Fruit fly (Drosophila melanogaster) whole organism, embryonic: ENCODE measurements around the gene CG5056.

Experiments
- CG10267 ChIP-seq: fragments of 200-800 bp; sonication (Bioruptor generic); optimal IDR thresholded peaks from 2 replicates; lab custom pipeline; 2018; ENCODE audit warnings: missing biosample characterization, mild to moderate bottlenecking, missing genetic modification characterization, moderate library complexity
- CG10431 ChIP-seq: fragments of 200-800 bp; sonication (Bioruptor generic); optimal IDR thresholded peaks from 3 replicates; lab custom pipeline; 2018; ENCODE audit warnings: missing biosample characterization, mild to moderate bottlenecking, missing genetic modification characterization
- CG11504 ChIP-seq: fragments of 200-800 bp; sonication (Bioruptor generic); optimal IDR thresholded peaks from 3 replicates; lab custom pipeline; 2019; ENCODE audit warnings: missing biosample characterization, mild to moderate bottlenecking, missing genetic modification characterization, moderate library complexity
- CG1233 ChIP-seq: fragments of 200-800 bp; sonication (Bioruptor generic); optimal IDR thresholded peaks from 4 replicates; lab custom pipeline; 2018; ENCODE audit warnings: missing biosample characterization, mild to moderate bottlenecking, missing genetic modification characterization
- CG12391 ChIP-seq: fragments of 200-800 bp; sonication (Bioruptor generic); optimal IDR thresholded peaks from 3 replicates; lab custom pipeline; 2018; ENCODE audit warnings: missing biosample characterization, mild to moderate bottlenecking, missing genetic modification characterization, moderate library complexity
- CG12744 ChIP-seq: fragments of 200-800 bp; sonication (Bioruptor generic); optimal IDR thresholded peaks from 2 replicates; lab custom pipeline; 2016; ENCODE audit warnings: missing biosample characterization, missing genetic modification characterization
- CG13424 ChIP-seq: fragments of 200-800 bp; sonication (Bioruptor generic); optimal IDR thresholded peaks from 2 replicates; lab custom pipeline; 2019; ENCODE audit warnings: missing biosample characterization, mild to moderate bottlenecking, missing genetic modification characterization, moderate library complexity
- CG14860 ChIP-seq: fragments of 200-800 bp; sonication (Bioruptor generic); IDR thresholded peaks from 3 replicates; pipeline ENCODE4 v1.3.6; 2022; ENCODE audit warnings: missing biosample characterization, missing genetic modification characterization; ENCODE audit not compliant: partially characterized antibody
- CG15514 ChIP-seq: fragments of 200-800 bp; sonication (Bioruptor generic); optimal IDR thresholded peaks from 3 replicates; lab custom pipeline; 2017; ENCODE audit warnings: missing biosample characterization, missing genetic modification characterization, mild to moderate bottlenecking, moderate library complexity, missing genetic modification reagents
- CG16813 ChIP-seq: fragments of 200-800 bp; sonication (Bioruptor generic); IDR thresholded peaks from 3 replicates; pipeline ENCODE4 v1.3.6; 2022; ENCODE audit warnings: missing biosample characterization, missing genetic modification characterization; ENCODE audit not compliant: partially characterized antibody
- CG18599 ChIP-seq: fragments of 200-800 bp; sonication (Bioruptor generic); optimal IDR thresholded peaks from 3 replicates; lab custom pipeline; 2017; ENCODE audit warnings: missing biosample characterization, missing genetic modification characterization, mild to moderate bottlenecking, moderate library complexity, missing genetic modification reagents
- CG4328 ChIP-seq: fragments of 200-800 bp; sonication (Bioruptor generic); optimal IDR thresholded peaks from 3 replicates; lab custom pipeline; 2017; ENCODE audit warnings: missing biosample characterization, missing genetic modification reagents, missing genetic modification characterization
- CG8924 ChIP-seq: fragments of 200-800 bp; optimal IDR thresholded peaks from 3 replicates; lab custom pipeline; 2019; ENCODE audit warnings: missing biosample characterization, mild to moderate bottlenecking, missing genetic modification characterization, moderate library complexity
- Dip3 ChIP-seq: fragments of 200-800 bp; sonication (Bioruptor generic); optimal IDR thresholded peaks from 3 replicates; lab custom pipeline; 2016; ENCODE audit warnings: missing biosample characterization, missing genetic modification characterization
- Eip74EF ChIP-seq, 2 experiments: fragments of 200-800 bp in 1 of 2; fragments of >200 bp in 1 of 2; sonication (Bioruptor generic) in 1 of 2; optimal IDR thresholded peaks; 2 replicates each; lab custom pipeline; 2017 to 2019; ENCODE audit warnings: missing biosample characterization in 2 of 2, missing genetic modification characterization in 2 of 2, mild to moderate bottlenecking in 1 of 2, moderate library complexity in 1 of 2
- MESR4 ChIP-seq: fragments of 200-800 bp; sonication (Bioruptor generic); optimal IDR thresholded peaks from 2 replicates; lab custom pipeline; 2018; ENCODE audit warnings: missing biosample characterization, mild to moderate bottlenecking, missing genetic modification characterization, moderate library complexity
- NK7.1 ChIP-seq: fragments of 200-800 bp; sonication (Bioruptor generic); optimal IDR thresholded peaks from 3 replicates; lab custom pipeline; 2016; ENCODE audit warnings: missing biosample characterization, missing genetic modification characterization
- Nf-YB ChIP-seq: fragments of 200-800 bp; sonication (Bioruptor generic); optimal IDR thresholded peaks from 3 replicates; lab custom pipeline; 2019; ENCODE audit warnings: missing biosample characterization, mild to moderate bottlenecking, missing genetic modification characterization, moderate library complexity
- Nf-YC ChIP-seq: fragments of 200-800 bp; optimal IDR thresholded peaks from 3 replicates; lab custom pipeline; 2019; ENCODE audit warnings: missing biosample characterization, mild to moderate bottlenecking, missing genetic modification characterization, moderate library complexity
- Scr ChIP-seq: fragments of 200-800 bp; sonication (Bioruptor generic); IDR thresholded peaks from 2 replicates; pipeline ENCODE4 v1.3.6; 2022; ENCODE audit warnings: missing biosample characterization, missing genetic modification characterization; ENCODE audit not compliant: partially characterized antibody
- Sry-δ ChIP-seq: fragments of 200-800 bp; sonication (Bioruptor generic); optimal IDR thresholded peaks from 2 replicates; lab custom pipeline; 2016; ENCODE audit warnings: missing biosample characterization, missing genetic modification characterization
- Xrp1 ChIP-seq: fragments of 200-800 bp; sonication (Bioruptor generic); IDR thresholded peaks from 2 replicates; pipeline ENCODE4 v1.3.6; 2022; ENCODE audit warnings: missing biosample characterization, missing genetic modification characterization
- YL-1 ChIP-seq: fragments of 200-800 bp; sonication (Bioruptor generic); optimal IDR thresholded peaks from 3 replicates; lab custom pipeline; 2017; ENCODE audit warnings: missing biosample characterization, mild to moderate bottlenecking, missing genetic modification characterization
- amos ChIP-seq: fragments of 200-800 bp; sonication (Bioruptor generic); IDR thresholded peaks from 2 replicates; pipeline ENCODE4 v1.3.6; 2022; ENCODE audit warnings: missing biosample characterization, missing genetic modification characterization; ENCODE audit not compliant: partially characterized antibody
- ap ChIP-seq: fragments of 200-800 bp; sonication (Bioruptor generic); IDR thresholded peaks from 2 replicates; pipeline ENCODE4 v1.3.6; 2022; ENCODE audit warnings: missing biosample characterization, missing genetic modification characterization
- bowl ChIP-seq: fragments of 200-800 bp; sonication (Bioruptor generic); IDR thresholded peaks from 2 replicates; pipeline ENCODE4 v1.3.6; 2022; ENCODE audit warnings: missing biosample characterization, missing genetic modification characterization
- bsh ChIP-seq, 2 experiments: fragments of 200-800 bp; sonication (Bioruptor generic); optimal IDR thresholded peaks; 2 replicates each; lab custom pipeline; 2017 to 2018; ENCODE audit warnings: mild to moderate bottlenecking in 2 of 2, missing biosample characterization in 2 of 2, missing genetic modification characterization in 2 of 2, moderate library complexity in 1 of 2
- exex ChIP-seq: fragments of 200-800 bp; sonication (Bioruptor generic); optimal IDR thresholded peaks from 4 replicates; lab custom pipeline; 2018; ENCODE audit warnings: missing biosample characterization, mild to moderate bottlenecking, missing genetic modification characterization, moderate library complexity
- gfzf ChIP-seq: fragments of 200-800 bp; sonication (Bioruptor generic); optimal IDR thresholded peaks from 2 replicates; lab custom pipeline; 2016; ENCODE audit warnings: missing biosample characterization, mild to moderate bottlenecking, missing genetic modification characterization, moderate library complexity
- hb ChIP-seq: fragments of 200-800 bp; sonication (Bioruptor generic); IDR thresholded peaks from 3 replicates; pipeline ENCODE4 v1.3.6; 2022; ENCODE audit warnings: missing biosample characterization, missing genetic modification characterization; ENCODE audit not compliant: partially characterized antibody
- inv ChIP-seq: fragments of 200-800 bp; sonication (Bioruptor generic); IDR thresholded peaks from 2 replicates; pipeline ENCODE4 v1.3.6; 2022; ENCODE audit warnings: missing biosample characterization, missing genetic modification characterization; ENCODE audit not compliant: partially characterized antibody
- jing ChIP-seq: fragments of 200-800 bp; sonication (Bioruptor generic); optimal IDR thresholded peaks from 2 replicates; lab custom pipeline; 2018; ENCODE audit warnings: missing biosample characterization, mild to moderate bottlenecking, missing genetic modification characterization
- klu ChIP-seq: fragments of 200-800 bp; sonication (Bioruptor generic); IDR thresholded peaks from 2 replicates; pipeline ENCODE4 v1.3.6; 2022; ENCODE audit warnings: missing biosample characterization, missing genetic modification characterization
- lola ChIP-seq, 3 experiments: fragments of >200 bp in 2 of 3; fragments of 200-800 bp in 1 of 3; sonication (Bioruptor generic) in 1 of 3; optimal IDR thresholded peaks; 2 replicates each; lab custom pipeline; 2017 to 2019; ENCODE audit warnings: missing biosample characterization in 3 of 3, missing genetic modification characterization in 3 of 3, mild to moderate bottlenecking in 1 of 3, moderate library complexity in 1 of 3
- lov ChIP-seq, 2 experiments: fragments of 200-800 bp in 1 of 2; fragments of >200 bp in 1 of 2; sonication (Bioruptor generic) in 1 of 2; IDR thresholded peaks in 1 of 2; optimal IDR thresholded peaks in 1 of 2; 2 replicates in 1 of 2; 3 replicates in 1 of 2; pipeline versions ENCODE4 v1.3.6 to Lab custom; 2017 to 2022; ENCODE audit warnings: missing biosample characterization in 1 of 2, missing genetic modification characterization in 1 of 2
- nerfin-1 ChIP-seq: fragments of 200-800 bp; sonication (Bioruptor generic); optimal IDR thresholded peaks from 3 replicates; lab custom pipeline; 2019; ENCODE audit warnings: missing biosample characterization, mild to moderate bottlenecking, missing genetic modification characterization, moderate library complexity
- nmo ChIP-seq: fragments of 200-800 bp; sonication (Bioruptor generic); optimal IDR thresholded peaks from 2 replicates; lab custom pipeline; 2018; ENCODE audit warnings: missing biosample characterization, mild to moderate bottlenecking, missing genetic modification characterization, moderate library complexity
- p53 ChIP-seq: fragments of 200-800 bp; sonication (Bioruptor generic); optimal IDR thresholded peaks from 2 replicates; lab custom pipeline; 2016; ENCODE audit warnings: missing biosample characterization, missing genetic modification characterization
- pho ChIP-seq: fragments of 200-800 bp; sonication (Bioruptor generic); optimal IDR thresholded peaks from 2 replicates; lab custom pipeline; 2016; ENCODE audit warnings: missing biosample characterization, missing genetic modification characterization
- pros ChIP-seq: fragments of 200-800 bp; sonication (Bioruptor generic); optimal IDR thresholded peaks from 3 replicates; lab custom pipeline; 2019; ENCODE audit warnings: missing biosample characterization, mild to moderate bottlenecking, missing genetic modification characterization, moderate library complexity
- rib ChIP-seq: fragments of 200-800 bp; sonication (Bioruptor generic); IDR thresholded peaks from 2 replicates; pipeline ENCODE4 v1.3.6; 2022; ENCODE audit warnings: missing biosample characterization, missing genetic modification characterization
- sd ChIP-seq: fragments of 200-800 bp; sonication (Bioruptor generic); optimal IDR thresholded peaks from 3 replicates; lab custom pipeline; 2018; ENCODE audit warnings: missing biosample characterization, mild to moderate bottlenecking, missing genetic modification characterization, moderate library complexity
- sisA ChIP-seq: fragments of 200-800 bp; sonication (Bioruptor generic); IDR thresholded peaks from 2 replicates; pipeline ENCODE4 v1.3.6; 2022; ENCODE audit warnings: missing biosample characterization, missing genetic modification characterization
- slou ChIP-seq: fragments of 200-800 bp; sonication (Bioruptor generic); optimal IDR thresholded peaks from 3 replicates; lab custom pipeline; 2016; ENCODE audit warnings: missing biosample characterization, missing genetic modification characterization
- sna ChIP-seq: fragments of 200-800 bp; sonication (Bioruptor generic); IDR thresholded peaks from 2 replicates; pipeline ENCODE4 v1.3.6; 2022; ENCODE audit warnings: missing biosample characterization, missing genetic modification characterization; ENCODE audit not compliant: partially characterized antibody
- stwl ChIP-seq: fragments of 200-800 bp; sonication (Bioruptor generic); optimal IDR thresholded peaks from 3 replicates; lab custom pipeline; 2018; ENCODE audit warnings: missing biosample characterization, mild to moderate bottlenecking, missing genetic modification characterization, moderate library complexity
- sug ChIP-seq: fragments of 200-800 bp; optimal IDR thresholded peaks from 2 replicates; lab custom pipeline; 2019; ENCODE audit warnings: missing biosample characterization, mild to moderate bottlenecking, missing genetic modification characterization, moderate library complexity

CG5056 gene

dm6 chr2L:10362408-10363067 is 4.0 kb upstream of the CG5056 start, which contains the start of the genes Cand1 and pim (continued):
- TF ChIP-seq bowl (no peak), nerfin-1 (peak; percentile 26), p53 (GFP tag; lab: Kevin White, UChicago) (no peak), rib (GFP tag; lab: Robert Waterston, UW) (no peak), sug (peak; percentile 33), nmo (GFP tag; lab: Kevin White, UChicago) (peak; percentile 73), CG18599 (GFP tag; lab: Kevin White, UChicago) (no peak), CG12391 (tag; lab: Kevin White, UChicago) (peak; percentile 59), pho (GFP tag; lab: Kevin White, UChicago) (no peak), CG12744 (GFP tag; lab: Kevin White, UChicago) (no peak), CG16813 (GFP tag; lab: Robert Waterston, UW) (peak; percentile 70), inv (peak; percentile 55), pros (GFP tag; lab: Kevin White, UChicago) (no peak), CG10267 (tag; lab: Kevin White, UChicago) (peak; percentile 54), gfzf (GFP tag; lab: Kevin White, UChicago) (peak; percentile 78), CG14860 (GFP tag; lab: Robert Waterston, UW) (0 out of 3 replicates have a peak, but pooled peaks have one; percentile 12), MESR4 (peak; percentile 57), CG1233 (GFP tag; lab: Kevin White, UChicago) (no peak), lov (optimal IDR thresholded peaks at IDR 0.05; lab: Kevin White, UChicago) (no peak), lov (GFP tag; IDR thresholded peaks at IDR 0.05; lab: Robert Waterston, UW) (no peak), klu (GFP tag; lab: Robert Waterston, UW) (no peak), exex (tag; lab: Kevin White, UChicago) (no peak), CG15514 (peak; percentile 38), jing (GFP tag; lab: Kevin White, UChicago) (no peak), sd (tag; lab: Kevin White, UChicago) (peak; percentile 50), Nf-YB (GFP tag; lab: Kevin White, UChicago) (no peak), bsh (GFP tag; optimal IDR thresholded peaks at IDR 0.05; lab: Kevin White, UChicago) (no peak), hb (no peak), Sry-δ (GFP tag; lab: Kevin White, UChicago) (peak; percentile 81), CG10431 (peak; percentile 36), Xrp1 (GFP tag; lab: Robert Waterston, UW) (no peak), YL-1 (GFP tag; lab: Kevin White, UChicago) (peak; percentile 52), ap (no peak), CG11504 (no peak), Nf-YC (tag; lab: Kevin White, UChicago) (peak; percentile 65), Scr (GFP tag; lab: Robert Waterston, UW) (peak; percentile 80), Dip3 (GFP tag; lab: Kevin White, UChicago) (no peak), CG4328 (no peak), NK7.1 (no peak), CG13424 (peak; percentile 43), amos (GFP tag; lab: Robert Waterston, UW) (peak; percentile 71), slou (GFP tag; lab: Kevin White, UChicago) (no peak), lola (GFP tag; optimal IDR thresholded peaks at IDR 0.05; lab: Kevin White, UChicago) (peak in 1 of 3 experiments; percentile 19), sna (GFP tag; lab: Robert Waterston, UW) (no peak), CG8924 (tag; lab: Kevin White, UChicago) (peak; percentile 42), stwl (tag; lab: Kevin White, UChicago) (peak; percentile 42), Eip74EF (GFP tag; optimal IDR thresholded peaks at IDR 0.05; lab: Kevin White, UChicago) (no peak), sisA (GFP tag; lab: Robert Waterston, UW) (no peak)
